Worm (Caenorhabditis elegans) whole organism, L1 larva: ENCODE results near the gene sre-27.

Source experiments
- F16B12.6 ChIP-seq: fragments of 150-350 bp; optimal IDR thresholded peaks from 2 replicates; lab custom pipeline; 2014; ENCODE audit warnings: missing biosample characterization, missing genetic modification characterization
- Y116A8C.19 ChIP-seq: sonication (generic microtip); optimal IDR thresholded peaks from 2 replicates; lab custom pipeline; 2016; ENCODE audit warnings: missing compliant biosample characterization, missing genetic modification characterization, borderline replicate concordance
- aha-1 ChIP-seq: fragments of 150-350 bp; optimal IDR thresholded peaks from 2 replicates; lab custom pipeline; 2014; ENCODE audit warnings: missing biosample characterization, missing genetic modification characterization
- alr-1 ChIP-seq: fragments of 200-800 bp; sonication (Bioruptor generic); optimal IDR thresholded peaks from 2 replicates; lab custom pipeline; 2018; ENCODE audit warnings: borderline replicate concordance, mild to moderate bottlenecking, missing genetic modification characterization, missing compliant biosample characterization
- aly-2 ChIP-seq: fragments of 150-350 bp; optimal IDR thresholded peaks from 2 replicates; lab custom pipeline; 2014; ENCODE audit warnings: missing biosample characterization, missing genetic modification characterization
- ama-1 ChIP-seq: fragments of 150-350 bp; optimal IDR thresholded peaks from 2 replicates; lab custom pipeline; 2014
- blmp-1 ChIP-seq: fragments of 150-350 bp; optimal IDR thresholded peaks from 2 replicates; lab custom pipeline; 2014; ENCODE audit warnings: missing biosample characterization, missing genetic modification characterization
- ceh-90 ChIP-seq: sonication (generic microtip); optimal IDR thresholded peaks from 2 replicates; lab custom pipeline; 2016; ENCODE audit warnings: missing genetic modification characterization, missing compliant biosample characterization
- efl-1 ChIP-seq, 4 experiments: fragments of 150-350 bp; optimal IDR thresholded peaks in 3 of 4; peaks in 1 of 4; 1 replicate in 1 of 4; 2 replicates in 3 of 4; lab custom pipeline; 2014; ENCODE audit warnings: missing biosample characterization in 2 of 4, missing genetic modification characterization in 2 of 4, missing genetic modification reagents in 2 of 4
- efl-3 ChIP-seq: fragments of 200-800 bp; sonication (Bioruptor generic); optimal IDR thresholded peaks from 2 replicates; lab custom pipeline; 2018; ENCODE audit warnings: mild to moderate bottlenecking, missing genetic modification characterization, missing compliant biosample characterization
- elt-2 ChIP-seq: sonication (generic microtip); optimal IDR thresholded peaks from 2 replicates; lab custom pipeline; 2016; ENCODE audit warnings: missing genetic modification characterization, mild to moderate bottlenecking, inconsistent platforms, missing compliant biosample characterization, missing genetic modification reagents
- fkh-8 ChIP-seq: sonication (generic microtip); optimal IDR thresholded peaks from 2 replicates; lab custom pipeline; 2016; ENCODE audit warnings: mild to moderate bottlenecking, missing genetic modification characterization, missing compliant biosample characterization
- fos-1 ChIP-seq: fragments of 150-350 bp; optimal IDR thresholded peaks from 2 replicates; lab custom pipeline; 2014; ENCODE audit warnings: missing biosample characterization, missing genetic modification characterization
- hlh-17 ChIP-seq: fragments of 200-800 bp; sonication (Bioruptor generic); optimal IDR thresholded peaks from 2 replicates; lab custom pipeline; 2018; ENCODE audit warnings: missing genetic modification characterization, mild to moderate bottlenecking, missing compliant biosample characterization, moderate library complexity, borderline replicate concordance
- hlh-4 ChIP-seq: sonication (generic microtip); optimal IDR thresholded peaks from 2 replicates; lab custom pipeline; 2016; ENCODE audit warnings: mild to moderate bottlenecking, missing genetic modification characterization, missing compliant biosample characterization
- hpl-2 ChIP-seq: fragments of 150-350 bp; optimal IDR thresholded peaks from 2 replicates; lab custom pipeline; 2014; ENCODE audit warnings: missing biosample characterization, missing genetic modification reagents, missing genetic modification characterization
- lin-39 ChIP-seq: fragments of 150-350 bp; optimal IDR thresholded peaks from 2 replicates; lab custom pipeline; 2014; ENCODE audit warnings: missing biosample characterization, missing genetic modification reagents, missing genetic modification characterization
- lir-3 ChIP-seq: sonication (generic microtip); optimal IDR thresholded peaks from 2 replicates; lab custom pipeline; 2016; ENCODE audit warnings: mild to moderate bottlenecking, missing genetic modification characterization, moderate library complexity, missing compliant biosample characterization; ENCODE audit not compliant: poor library complexity
- lsy-2 ChIP-seq, 2 experiments: fragments of 150-350 bp; optimal IDR thresholded peaks; 2 replicates each; lab custom pipeline; 2014; ENCODE audit warnings: missing biosample characterization in 2 of 2, missing genetic modification characterization in 2 of 2
- mab-9 ChIP-seq: fragments of 200-800 bp; sonication (Bioruptor generic); IDR thresholded peaks from 2 replicates; pipeline ENCODE4 v1.3.6; 2022; ENCODE audit warnings: missing genetic modification reagents, missing genetic modification characterization, missing compliant biosample characterization
- mef-2 ChIP-seq: fragments of 150-350 bp; optimal IDR thresholded peaks from 2 replicates; lab custom pipeline; 2014; ENCODE audit warnings: missing biosample characterization, missing genetic modification characterization
- nhr-11 ChIP-seq: fragments of 150-350 bp; optimal IDR thresholded peaks from 2 replicates; lab custom pipeline; 2014; ENCODE audit warnings: missing biosample characterization, missing genetic modification characterization
- nhr-19 ChIP-seq: fragments of 200-800 bp; sonication (Bioruptor generic); conservative IDR thresholded peaks from 2 replicates; pipeline ENCODE4 v1.3.6; 2022; ENCODE audit warnings: missing genetic modification characterization, missing compliant biosample characterization
- nhr-28 ChIP-seq: fragments of 150-350 bp; optimal IDR thresholded peaks from 2 replicates; lab custom pipeline; 2014; ENCODE audit warnings: missing biosample characterization, missing genetic modification characterization
- nhr-47 ChIP-seq: sonication (generic microtip); optimal IDR thresholded peaks from 2 replicates; lab custom pipeline; 2016; ENCODE audit warnings: mild to moderate bottlenecking, missing genetic modification characterization, moderate library complexity, missing compliant biosample characterization
- nhr-71 ChIP-seq: sonication (generic microtip); optimal IDR thresholded peaks from 2 replicates; lab custom pipeline; 2016; ENCODE audit warnings: mild to moderate bottlenecking, missing genetic modification characterization, moderate library complexity, missing compliant biosample characterization
- nhr-84 ChIP-seq: sonication (generic microtip); optimal IDR thresholded peaks from 2 replicates; lab custom pipeline; 2017; ENCODE audit warnings: missing biosample characterization, missing genetic modification characterization
- nhr-85 ChIP-seq: sonication (generic microtip); peaks from one replicate; lab custom pipeline; 2016; ENCODE audit warnings: missing genetic modification characterization, inconsistent platforms, missing compliant biosample characterization
- nhr-90 ChIP-seq: sonication (generic microtip); optimal IDR thresholded peaks from 2 replicates; lab custom pipeline; 2016; ENCODE audit warnings: mild to moderate bottlenecking, missing genetic modification characterization, missing compliant biosample characterization; ENCODE audit not compliant: poor library complexity
- pag-3 ChIP-seq: sonication (generic microtip); optimal IDR thresholded peaks from 2 replicates; lab custom pipeline; 2017; ENCODE audit warnings: missing genetic modification characterization, mild to moderate bottlenecking, missing compliant biosample characterization, antibody characterized with exemption, borderline replicate concordance; ENCODE audit not compliant: insufficient read depth
- pax-3 ChIP-seq: fragments of 200-800 bp; sonication (Bioruptor generic); optimal IDR thresholded peaks from 2 replicates; lab custom pipeline; 2018; ENCODE audit warnings: mild to moderate bottlenecking, missing genetic modification characterization, moderate library complexity, missing compliant biosample characterization
- rnt-1 ChIP-seq: sonication (generic microtip); optimal IDR thresholded peaks from 2 replicates; lab custom pipeline; 2016; ENCODE audit warnings: mild to moderate bottlenecking, missing genetic modification characterization, moderate library complexity, missing compliant biosample characterization
- snpc-4 ChIP-seq: fragments of 150-350 bp; optimal IDR thresholded peaks from 2 replicates; lab custom pipeline; 2014; ENCODE audit warnings: missing biosample characterization, missing genetic modification characterization
- sox-4 ChIP-seq: sonication (generic microtip); optimal IDR thresholded peaks from 2 replicates; lab custom pipeline; 2016; ENCODE audit warnings: missing genetic modification characterization, missing compliant biosample characterization
- sptf-1 ChIP-seq: fragments of 150-350 bp; optimal IDR thresholded peaks from 2 replicates; lab custom pipeline; 2014; ENCODE audit warnings: missing biosample characterization, missing genetic modification characterization
- tbx-2 ChIP-seq: sonication (generic microtip); optimal IDR thresholded peaks from 2 replicates; lab custom pipeline; 2016; ENCODE audit warnings: missing genetic modification characterization, missing compliant biosample characterization
- unc-30 ChIP-seq: sonication (generic microtip); optimal IDR thresholded peaks from 2 replicates; lab custom pipeline; 2017; ENCODE audit warnings: missing biosample characterization, missing genetic modification characterization
- unc-62 ChIP-seq: fragments of 150-350 bp; optimal IDR thresholded peaks from 2 replicates; lab custom pipeline; 2014; ENCODE audit warnings: missing biosample characterization, missing genetic modification reagents, missing genetic modification characterization
- unc-98 ChIP-seq: fragments of 200-800 bp; sonication (Bioruptor generic); IDR thresholded peaks from 2 replicates; pipeline ENCODE4 v1.3.6; 2022; ENCODE audit warnings: missing genetic modification characterization, missing compliant biosample characterization
- vab-15 ChIP-seq: sonication (generic microtip); optimal IDR thresholded peaks from 2 replicates; lab custom pipeline; 2017; ENCODE audit warnings: missing genotype, mild to moderate bottlenecking, missing genetic modification characterization, missing compliant biosample characterization
- xbp-1 ChIP-seq: sonication (generic microtip); optimal IDR thresholded peaks from 2 replicates; lab custom pipeline; 2016; ENCODE audit warnings: missing genetic modification characterization, missing compliant biosample characterization
- zag-1 ChIP-seq: fragments of 150-350 bp; optimal IDR thresholded peaks from 2 replicates; lab custom pipeline; 2014; ENCODE audit warnings: missing biosample characterization, missing genetic modification characterization
- ztf-4 ChIP-seq: fragments of 150-350 bp; optimal IDR thresholded peaks from 2 replicates; lab custom pipeline; 2014; ENCODE audit warnings: missing biosample characterization, missing genetic modification characterization

The sre-27 gene

DNA sequence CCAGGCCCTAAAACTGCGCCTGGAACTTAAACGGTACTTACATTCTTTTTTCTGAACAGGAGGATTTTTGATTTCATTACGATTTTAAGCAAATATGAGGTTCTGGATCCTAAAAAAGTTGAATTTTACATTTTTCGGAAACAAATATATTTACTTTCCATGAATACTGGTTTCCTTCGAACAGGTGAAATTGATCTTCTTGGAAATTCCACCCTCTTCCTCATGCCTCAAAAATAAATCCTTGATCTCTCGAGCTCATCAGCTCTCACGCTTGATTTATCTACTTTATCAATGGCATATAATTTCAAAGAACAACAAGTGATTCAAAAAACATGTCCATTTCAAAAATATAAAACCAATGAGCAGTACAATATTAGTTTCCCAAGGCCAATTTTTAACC is 29.9 kb downstream of the sre-27 start:
- peak; percentile 36 for TF ChIP-seq fkh-8
- peak; percentile 41 for TF ChIP-seq nhr-71 (tag; lab: Kevin White, UChicago)
- TF ChIP-seq nhr-84 (tag; lab: Kevin White, UChicago) = no peak
- peak; percentile 5 for TF ChIP-seq sox-4
- peak; percentile 100 for TF ChIP-seq hlh-4 (tag; lab: Kevin White, UChicago)
- TF ChIP-seq nhr-28 (tag; lab: Kevin White, UChicago) = no peak
- peak; percentile 25 for TF ChIP-seq nhr-47 (tag; lab: Kevin White, UChicago)
- no peak for TF ChIP-seq unc-62
- no peak for TF ChIP-seq zag-1 (tag; lab: Kevin White, UChicago)
- peak; percentile 10 for TF ChIP-seq nhr-85 (tag; lab: Kevin White, UChicago)

DNA sequence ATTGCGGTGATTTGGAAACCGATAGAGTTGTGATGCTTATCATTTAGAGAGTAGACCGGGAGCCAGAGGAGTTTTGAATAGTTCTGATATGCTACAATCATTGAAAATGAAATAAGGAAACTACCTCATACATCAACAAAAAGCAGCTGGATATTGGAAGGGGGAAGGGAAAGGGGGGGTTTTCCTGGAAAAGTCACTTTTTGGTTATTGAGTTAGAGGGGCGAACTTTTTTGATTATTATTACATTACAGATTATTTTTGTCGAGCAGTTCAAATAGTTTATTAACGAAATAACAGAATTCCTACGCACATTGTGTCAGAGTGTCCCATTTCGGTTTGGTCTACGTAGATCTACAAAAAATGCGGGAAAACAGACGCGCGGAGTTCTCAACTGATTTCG is 30.6 kb downstream of the sre-27 start, which contains the start of gene sre-42:
sre-42 (minus strand) TSS at position 101 of the 400 bp plus-strand sequence.
- peak; percentile 39 for TF ChIP-seq hlh-4 (tag; lab: Kevin White, UChicago)
- no peak for TF ChIP-seq aly-2 (tag; lab: Kevin White, UChicago)
- no peak for TF ChIP-seq tbx-2 (tag; lab: Kevin White, UChicago)
- peak; percentile 3 for TF ChIP-seq nhr-71 (tag; lab: Kevin White, UChicago)
- no peak for TF ChIP-seq alr-1 (tag; lab: Kevin White, UChicago)
- TF ChIP-seq, all 84 proteins: peak for 2

DNA sequence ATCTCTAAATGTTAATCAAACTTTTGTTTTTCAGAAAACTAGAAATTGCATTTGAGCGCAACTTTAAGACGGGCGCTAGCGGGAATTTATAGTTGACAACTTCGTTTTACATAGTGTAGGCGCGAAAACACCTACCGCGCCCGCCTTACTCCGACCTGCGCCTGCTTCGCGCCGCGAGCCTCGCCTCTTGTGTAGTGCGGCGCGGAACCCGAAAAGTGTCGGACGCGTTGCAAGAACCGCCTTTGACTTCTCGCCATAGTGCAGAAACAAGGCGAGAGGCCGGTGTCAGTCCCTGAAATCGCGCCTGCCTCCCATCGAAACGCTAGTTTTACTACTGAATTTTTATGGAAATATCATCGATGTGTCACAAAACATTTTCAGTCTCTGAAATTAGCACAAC is 31.6 kb downstream of the sre-27 start:
- TF ChIP-seq pax-3 (tag; lab: Kevin White, UChicago) (no peak), ama-1 (lab: Kevin White, UChicago) (no peak), fos-1 (tag; lab: Kevin White, UChicago) (no peak), nhr-85 (tag; lab: Kevin White, UChicago) (peak; percentile 41), pag-3 (no peak), lsy-2 (tag; optimal IDR thresholded peaks at IDR 0.05; lab: Kevin White, UChicago) (no peak), hlh-4 (tag; lab: Kevin White, UChicago) (no peak), aha-1 (tag; lab: Kevin White, UChicago) (no peak), snpc-4 (peak; percentile 53), hlh-17 (no peak), aly-2 (tag; lab: Kevin White, UChicago) (no peak), Y116A8C.19 (tag; lab: Kevin White, UChicago) (no peak)

DNA sequence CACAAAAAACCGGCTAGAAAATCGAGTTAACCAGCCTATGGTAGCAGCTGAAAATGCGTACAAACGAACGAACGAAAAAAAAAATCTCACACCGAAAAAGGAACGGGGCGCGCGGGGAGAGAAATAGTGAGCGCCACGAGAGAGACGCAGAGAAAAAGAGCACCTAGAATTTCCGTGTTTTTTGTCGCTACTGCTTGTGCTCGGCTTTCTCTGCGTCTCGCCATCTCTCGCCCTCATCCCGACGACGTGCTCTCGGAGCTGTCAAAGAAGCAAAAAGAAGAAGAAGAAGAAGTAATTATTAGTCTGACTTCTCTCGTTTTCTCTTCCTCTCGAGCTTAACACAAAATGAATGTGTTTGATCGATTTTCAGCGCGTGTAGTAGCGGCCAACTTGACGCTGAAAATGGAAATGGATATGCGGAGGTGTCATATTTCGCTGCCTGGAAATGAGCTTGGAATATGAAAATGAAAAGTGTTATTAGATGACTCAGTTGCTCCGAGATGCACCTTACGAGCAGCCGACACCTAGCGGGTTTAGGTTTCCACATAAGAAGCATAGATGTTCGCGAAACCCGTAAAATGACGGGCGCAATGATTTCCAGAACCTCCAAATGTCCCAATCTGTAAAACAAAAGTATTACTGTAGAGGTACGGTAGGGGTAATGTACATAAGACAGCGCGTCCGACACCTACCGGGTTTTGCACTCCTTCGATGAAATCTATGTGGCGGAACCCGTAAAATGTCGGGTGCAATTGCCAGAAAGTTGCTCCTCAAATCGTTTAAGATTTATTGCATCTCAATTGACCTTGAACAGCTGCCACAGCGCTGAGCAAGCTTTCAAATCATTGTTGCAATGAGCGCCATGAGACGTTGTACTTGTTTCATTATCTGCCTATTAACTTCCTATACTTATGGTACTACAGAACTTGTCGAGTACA is 34.5 kb downstream of the sre-27 start, which contains the start of gene btb-14:
btb-14 (plus strand) TSS at position 839 of the 938 bp plus-strand sequence.
- no peak for TF ChIP-seq sptf-1 (tag; lab: Kevin White, UChicago)
- no peak for TF ChIP-seq elt-2
- TF ChIP-seq xbp-1 = no peak
- no peak for TF ChIP-seq mef-2
- TF ChIP-seq fos-1 (tag; lab: Kevin White, UChicago) = no peak
- TF ChIP-seq sox-4 = no peak
- no peak for TF ChIP-seq unc-98 (GFP tag; lab: Robert Waterston, UW)
- no peak for TF ChIP-seq nhr-90 (tag; lab: Kevin White, UChicago)
- no peak for TF ChIP-seq blmp-1 (tag; lab: Kevin White, UChicago)
- TF ChIP-seq Y116A8C.19 (tag; lab: Kevin White, UChicago) = no peak
- peak; percentile 92 for TF ChIP-seq snpc-4
- TF ChIP-seq pax-3 (tag; lab: Kevin White, UChicago) = no peak
- TF ChIP-seq tbx-2 (tag; lab: Kevin White, UChicago) = peak; percentile 30
- TF ChIP-seq aly-2 (tag; lab: Kevin White, UChicago) = no peak
- no peak for TF ChIP-seq aha-1 (tag; lab: Kevin White, UChicago)
- TF ChIP-seq efl-3 = no peak
- TF ChIP-seq rnt-1 (tag; lab: Kevin White, UChicago) = peak; percentile 77
- TF ChIP-seq lir-3 (tag; lab: Kevin White, UChicago) = no peak
- no peak for TF ChIP-seq unc-30 (tag; lab: Kevin White, UChicago)
- TF ChIP-seq zag-1 (tag; lab: Kevin White, UChicago) = no peak
- no peak for TF ChIP-seq hpl-2 (GFP tag; lab: Kevin White, UChicago)
- no peak for TF ChIP-seq ceh-90 (tag; lab: Kevin White, UChicago)
- no peak for TF ChIP-seq nhr-11
- TF ChIP-seq efl-1 (optimal IDR thresholded peaks at IDR 0.05; lab: Kevin White, UChicago) = peak; percentile 36 to 37
- TF ChIP-seq efl-1 (GFP tag; optimal IDR thresholded peaks at IDR 0.05 in 1 of 2; lab: Kevin White, UChicago) = peak in 1 of 2 experiments; percentile 53
- no peak for TF ChIP-seq vab-15 (tag; lab: Kevin White, UChicago)
- no peak for TF ChIP-seq lin-39 (tag; lab: Kevin White, UChicago)
- TF ChIP-seq mab-9 (GFP tag; lab: Robert Waterston, UW) = no peak
- TF ChIP-seq nhr-19 (GFP tag; lab: Robert Waterston, UW) = peak; percentile 35
- TF ChIP-seq F16B12.6 (tag; lab: Kevin White, UChicago) = no peak
- TF ChIP-seq ztf-4 (tag; lab: Kevin White, UChicago) = no peak
